Fruit fly (Drosophila melanogaster): ENCODE results near the gene lush.
A peak's percentile ranks its signal among the peaks of the same experiment; 100 is the strongest.

lush gene

DNA sequence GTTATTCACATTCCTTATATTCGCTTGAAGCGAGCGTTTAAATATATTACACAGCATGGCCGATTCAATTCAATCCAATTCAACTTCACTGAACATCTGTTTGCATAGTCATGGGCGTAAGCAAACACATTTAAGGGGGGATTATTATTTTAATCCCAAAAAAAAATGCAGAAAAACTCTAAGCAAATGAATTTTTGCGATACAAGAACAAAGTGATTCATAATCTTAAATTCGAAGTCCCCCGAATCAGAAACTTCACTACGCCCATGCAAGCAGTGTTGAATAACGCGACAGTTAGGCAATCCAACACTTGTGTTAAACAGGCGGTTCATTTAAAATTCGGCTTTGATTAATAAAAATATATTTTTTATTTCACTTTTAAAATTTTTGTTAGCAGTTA lies 15.5 kb downstream of the lush start, which contains the start of gene CG14100 (continued):
- TF ChIP-seq Xbp1 (GFP tag; optimal IDR thresholded peaks at IDR 0.05) (peak; percentile 100), gro (GFP tag; optimal IDR thresholded peaks at IDR 0.05) (peak; percentile 100), CG17328 (GFP tag; IDR thresholded peaks at IDR 0.05) (peak; percentile 100), Mes4 (GFP tag; optimal IDR thresholded peaks at IDR 0.05) (peak; percentile 100), caup (GFP tag; optimal IDR thresholded peaks at IDR 0.05; ENCODE audit: severe bottlenecking) (peak; percentile 100), CG34376 (GFP tag; optimal IDR thresholded peaks at IDR 0.05) (peak; percentile 100), HLH54F (GFP tag; optimal IDR thresholded peaks at IDR 0.05) (peak; percentile 100), nerfin-1 (tag; optimal IDR thresholded peaks at IDR 0.05) (peak; percentile 100), dmrt11E (tag; optimal IDR thresholded peaks at IDR 0.05) (peak; percentile 100), cwo (GFP tag; optimal IDR thresholded peaks at IDR 0.05) (peak; percentile 99), CG33557 (GFP tag; optimal IDR thresholded peaks at IDR 0.05) (peak; percentile 100), fru (optimal IDR thresholded peaks at IDR 0.05) (no peak), CG18476 (GFP tag; optimal IDR thresholded peaks at IDR 0.05) (peak; percentile 100), bab2 (GFP tag; optimal IDR thresholded peaks at IDR 0.05) (peak; percentile 100), CG15269 (tag; optimal IDR thresholded peaks at IDR 0.05) (peak; percentile 100), ranshi (GFP tag; IDR thresholded peaks at IDR 0.05) (peak; percentile 100), CG8089 (GFP tag; optimal IDR thresholded peaks at IDR 0.05) (peak; percentile 100), gt (GFP tag; IDR thresholded peaks at IDR 0.05) (peak; percentile 100), CG4282 (GFP tag; optimal IDR thresholded peaks at IDR 0.05) (peak; percentile 100), zen (tag; optimal IDR thresholded peaks at IDR 0.05) (peak; percentile 100), sc (optimal IDR thresholded peaks at IDR 0.05) (no peak), sc (GFP tag; optimal IDR thresholded peaks at IDR 0.05) (peak; percentile 100), tx (GFP tag; optimal IDR thresholded peaks at IDR 0.05) (peak; percentile 100), jumu (GFP tag; optimal IDR thresholded peaks at IDR 0.05) (peak; percentile 100), CkIIα-i1 (GFP tag; IDR thresholded peaks at IDR 0.05) (peak; percentile 100), CG18011 (GFP tag; optimal IDR thresholded peaks at IDR 0.05) (peak; percentile 95), klu (GFP tag; IDR thresholded peaks at IDR 0.05) (peak; percentile 100), pho (GFP tag; optimal IDR thresholded peaks at IDR 0.05) (peak; percentile 100), exex (tag; optimal IDR thresholded peaks at IDR 0.05) (peak; percentile 100), CG34422 (GFP tag; IDR thresholded peaks at IDR 0.05) (peak; percentile 100), psq (GFP tag; optimal IDR thresholded peaks at IDR 0.05) (peak; percentile 100), CG10462 (GFP tag; optimal IDR thresholded peaks at IDR 0.05) (peak; percentile 100), fd64A (GFP tag; optimal IDR thresholded peaks at IDR 0.05) (peak; percentile 100), gsb-n (tag; optimal IDR thresholded peaks at IDR 0.05) (peak; percentile 100), Poxn (GFP tag; IDR thresholded peaks at IDR 0.05) (peak; percentile 100), ttk (GFP tag; IDR thresholded peaks at IDR 0.05) (peak; percentile 100), Hsf (GFP tag; optimal IDR thresholded peaks at IDR 0.05) (peak; percentile 100), CHES-1-like (GFP tag; optimal IDR thresholded peaks at IDR 0.05) (peak; percentile 100), Oli (tag; optimal IDR thresholded peaks at IDR 0.05) (peak; percentile 100), CG5180 (GFP tag; optimal IDR thresholded peaks at IDR 0.05) (peak; percentile 96), CG10147 (GFP tag; optimal IDR thresholded peaks at IDR 0.05) (peak; percentile 100), CG4617 (GFP tag; optimal IDR thresholded peaks at IDR 0.05; ENCODE audit: borderline replicate concordance) (peak; percentile 100), CG17612 (GFP tag; IDR thresholded peaks at IDR 0.05) (peak; percentile 100), CG5953 (GFP tag; IDR thresholded peaks at IDR 0.05) (peak; percentile 100), Hmr (GFP tag; optimal IDR thresholded peaks at IDR 0.05) (peak; percentile 100), Mrtf (GFP tag; IDR thresholded peaks at IDR 0.05) (peak; percentile 100), Optix (GFP tag; IDR thresholded peaks at IDR 0.05) (peak; percentile 100), ewg (GFP tag; optimal IDR thresholded peaks at IDR 0.05) (peak; percentile 100), CG7556 (GFP tag; optimal IDR thresholded peaks at IDR 0.05) (peak; percentile 100), unpg (GFP tag; optimal IDR thresholded peaks at IDR 0.05) (peak; percentile 100), dpn (GFP tag; optimal IDR thresholded peaks at IDR 0.05) (peak; percentile 100)
